Fruit fly (Drosophila melanogaster): Measurements from ENCODE around the gene Dad.

The Dad gene

DNA sequence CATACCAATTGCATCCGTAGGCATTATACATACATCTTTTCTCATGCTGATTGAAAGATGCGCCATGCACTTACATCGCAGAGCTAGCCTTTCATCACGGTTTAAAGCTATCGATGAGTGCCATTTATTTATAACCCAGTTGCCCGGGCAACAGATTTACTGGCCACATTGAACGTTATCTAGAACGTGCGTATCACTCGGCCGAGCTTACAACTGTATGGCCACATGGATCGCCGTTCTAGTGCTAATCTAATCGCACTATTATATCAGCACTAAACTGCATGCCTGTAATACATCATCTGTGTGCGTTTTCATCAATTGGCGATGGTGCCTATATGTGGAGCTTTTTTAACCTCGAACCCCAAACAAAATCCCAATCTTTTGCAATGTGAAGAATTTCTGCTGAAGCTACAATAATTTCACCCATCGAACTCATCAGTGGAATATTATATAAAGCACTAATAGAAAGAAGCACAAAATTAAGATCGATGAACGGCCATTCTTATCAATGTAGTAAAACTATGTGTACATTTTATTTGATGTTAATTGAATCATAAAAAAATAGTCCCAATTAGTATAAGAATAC is 7.1 kb downstream of the Dad start:
- TF ChIP-seq CG8159 (tag; optimal IDR thresholded peaks at IDR 0.05) (no peak), CG14655 (GFP tag; optimal IDR thresholded peaks at IDR 0.05) (no peak), CG10348 (GFP tag; IDR thresholded peaks at IDR 0.05) (no peak), CG17806 (tag; optimal IDR thresholded peaks at IDR 0.05) (no peak), CG4496 (GFP tag; IDR thresholded peaks at IDR 0.05) (no peak), rn (GFP tag; IDR thresholded peaks at IDR 0.05) (no peak), Ets98B (GFP tag; IDR thresholded peaks at IDR 0.05) (no peak), CG8301 (tag; optimal IDR thresholded peaks at IDR 0.05) (no peak), Pif1B (GFP tag; optimal IDR thresholded peaks at IDR 0.05) (no peak), fd96Ca (GFP tag; IDR thresholded peaks at IDR 0.05) (no peak), CG9948 (tag; optimal IDR thresholded peaks at IDR 0.05) (no peak), gl (tag; optimal IDR thresholded peaks at IDR 0.05) (no peak), CG13204 (GFP tag; optimal IDR thresholded peaks at IDR 0.05) (no peak), Snoo (tag; optimal IDR thresholded peaks at IDR 0.05) (no peak), EcR (GFP tag; optimal IDR thresholded peaks at IDR 0.05) (no peak)

DNA sequence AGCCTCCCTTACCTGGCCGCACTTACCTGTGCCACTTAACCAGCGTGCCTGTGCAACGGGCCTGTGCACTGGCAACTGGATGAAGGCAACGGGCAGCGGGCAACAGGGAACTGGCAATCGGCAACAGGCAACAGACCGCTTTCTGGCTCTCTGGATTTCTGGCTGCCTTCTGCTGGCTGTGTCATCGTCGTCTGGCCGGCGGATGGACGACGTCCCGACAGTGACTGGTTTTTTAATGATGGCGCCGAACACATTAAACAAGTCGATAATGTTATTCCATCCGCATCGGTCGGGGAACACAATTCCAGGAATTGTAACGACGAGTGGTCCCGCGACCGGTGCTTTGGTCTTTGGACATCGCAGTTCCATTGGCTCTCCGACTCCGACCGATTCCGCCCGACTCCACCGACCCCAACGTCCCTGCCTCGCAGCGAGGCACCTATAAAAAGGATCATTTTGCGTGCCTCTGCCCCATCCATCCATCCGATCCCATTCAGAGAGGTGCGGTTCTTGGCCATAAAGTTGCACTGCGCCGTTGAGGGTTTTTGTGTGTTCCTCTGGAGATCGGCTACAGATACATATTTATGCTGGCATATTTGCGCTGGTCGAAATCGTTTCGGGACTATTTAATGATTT is 8.0 kb downstream of the Dad start:
- TF ChIP-seq CG8159 (tag; optimal IDR thresholded peaks at IDR 0.05) (no peak), gl (tag; optimal IDR thresholded peaks at IDR 0.05) (no peak), Snoo (tag; optimal IDR thresholded peaks at IDR 0.05) (peak; percentile 51), CG34367 (tag; optimal IDR thresholded peaks at IDR 0.05) (no peak), fd96Ca (GFP tag; IDR thresholded peaks at IDR 0.05) (0 out of 3 replicates have a peak, but pooled peaks have one; percentile 24), CG13204 (GFP tag; optimal IDR thresholded peaks at IDR 0.05) (peak; percentile 92), EcR (GFP tag; optimal IDR thresholded peaks at IDR 0.05) (peak; percentile 78), CG12605 (GFP tag; IDR thresholded peaks at IDR 0.05) (no peak), CG8301 (tag; optimal IDR thresholded peaks at IDR 0.05) (no peak)

DNA sequence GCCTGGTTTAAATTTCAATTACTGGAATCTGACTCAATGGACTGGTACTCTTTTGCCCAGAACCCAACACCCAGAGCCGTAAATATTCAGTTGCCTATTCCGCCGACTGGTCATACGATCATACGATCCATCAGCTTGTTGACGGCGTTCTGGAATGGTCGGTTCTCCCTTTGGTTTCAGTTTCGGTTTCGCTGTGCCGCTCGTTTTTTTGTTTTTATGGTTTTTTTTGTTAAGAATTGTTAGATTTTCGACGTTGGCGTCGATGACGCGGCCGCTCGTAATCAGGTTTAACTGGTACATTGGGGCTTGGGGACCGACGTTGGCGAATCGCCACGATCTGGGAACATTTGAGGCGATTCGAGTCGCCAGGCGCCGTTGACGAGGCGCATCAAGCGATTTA is 8.9 kb downstream of the Dad start:
- TF ChIP-seq CG4496 (GFP tag; IDR thresholded peaks at IDR 0.05) (0 out of 3 replicates have a peak, but pooled peaks have one; percentile 47), rn (GFP tag; IDR thresholded peaks at IDR 0.05) (no peak)

DNA sequence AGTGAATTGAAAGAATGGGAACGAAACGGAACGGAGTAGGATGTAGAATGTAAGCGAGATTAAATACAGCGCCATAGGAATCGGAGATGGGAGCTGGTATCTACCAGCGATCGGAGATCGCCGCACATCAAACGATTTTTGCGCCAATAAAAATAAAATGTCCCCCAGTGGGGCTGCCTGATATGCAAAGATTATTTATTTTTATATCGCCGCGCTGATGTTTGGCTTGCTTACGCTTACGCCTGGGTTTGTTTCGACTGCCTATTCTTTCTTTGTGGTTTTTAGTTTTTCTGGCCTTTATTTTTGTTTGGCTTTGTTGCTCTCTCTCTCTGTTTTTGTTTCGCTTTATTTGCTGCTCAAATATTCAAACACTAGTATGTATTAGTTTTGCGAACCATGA is 10.0 kb downstream of the Dad start:
- TF ChIP-seq Ets98B (GFP tag; IDR thresholded peaks at IDR 0.05) (no peak), fd96Ca (GFP tag; IDR thresholded peaks at IDR 0.05) (no peak), CG4496 (GFP tag; IDR thresholded peaks at IDR 0.05) (0 out of 3 replicates have a peak, but pooled peaks have one; percentile 17)

DNA sequence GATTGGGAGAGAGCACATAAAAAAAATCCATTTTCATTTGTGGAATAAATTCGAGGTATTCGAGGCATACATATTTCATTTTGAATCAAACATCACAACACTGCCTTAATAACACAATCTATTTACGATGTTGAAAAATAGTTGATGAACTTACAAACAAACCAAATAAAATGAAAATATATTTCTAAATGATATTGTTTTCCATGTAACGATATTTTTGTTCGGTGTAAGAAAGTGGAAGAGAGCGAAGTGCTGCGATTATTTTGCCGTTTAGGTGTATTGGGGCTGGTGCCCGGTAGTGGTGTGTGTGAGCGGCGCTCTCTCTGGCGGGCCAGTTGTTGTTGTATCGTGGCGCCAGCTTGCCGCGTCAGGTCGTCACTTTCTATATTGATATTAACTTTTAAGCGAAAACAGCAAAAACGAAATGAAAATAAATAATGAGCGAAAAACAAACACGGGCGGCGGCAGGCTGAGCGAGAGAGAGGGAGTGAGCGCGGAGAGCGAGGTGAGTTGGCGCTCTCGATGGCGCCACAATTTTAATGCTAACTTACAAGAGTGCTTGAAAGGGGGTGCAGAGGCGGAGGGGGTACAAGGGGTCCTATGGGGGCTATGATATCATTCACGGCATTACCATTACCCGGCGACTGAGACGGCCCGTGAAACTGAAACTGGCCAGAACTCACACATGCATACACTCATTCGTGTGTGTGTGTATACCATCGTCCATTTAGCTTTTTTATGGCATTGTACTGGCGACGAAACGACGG is 11.4 kb downstream of the Dad start:
- TF ChIP-seq CG8159 (tag; optimal IDR thresholded peaks at IDR 0.05) (peak; percentile 92), EcR (GFP tag; optimal IDR thresholded peaks at IDR 0.05) (peak; percentile 81), CG34367 (tag; optimal IDR thresholded peaks at IDR 0.05) (peak; percentile 86), CG32121 (GFP tag; IDR thresholded peaks at IDR 0.05) (peak; percentile 88; the same call in 1 of the 2 replicates), Pif1A (GFP tag; optimal IDR thresholded peaks at IDR 0.05) (peak; percentile 94), fd96Ca (GFP tag; IDR thresholded peaks at IDR 0.05) (peak; percentile 71), Snoo (tag; optimal IDR thresholded peaks at IDR 0.05) (peak; percentile 94), CG4496 (GFP tag; IDR thresholded peaks at IDR 0.05) (peak; percentile 87), CG8301 (tag; optimal IDR thresholded peaks at IDR 0.05) (peak; percentile 95), CG15710 (tag; optimal IDR thresholded peaks at IDR 0.05) (peak; percentile 85), rn (GFP tag; IDR thresholded peaks at IDR 0.05) (peak; percentile 51), CG13204 (GFP tag; optimal IDR thresholded peaks at IDR 0.05) (peak; percentile 92), CG12605 (GFP tag; IDR thresholded peaks at IDR 0.05) (peak; percentile 78), D1 (tag; optimal IDR thresholded peaks at IDR 0.05) (peak; percentile 85), Ets98B (GFP tag; IDR thresholded peaks at IDR 0.05) (peak; percentile 89), gl (tag; optimal IDR thresholded peaks at IDR 0.05) (peak; percentile 74), CG17806 (tag; optimal IDR thresholded peaks at IDR 0.05) (peak; percentile 92), CG10348 (GFP tag; IDR thresholded peaks at IDR 0.05) (peak; percentile 35; the same call in 1 of the 2 replicates), CG9948 (tag; optimal IDR thresholded peaks at IDR 0.05) (peak; percentile 94), CG14655 (GFP tag; optimal IDR thresholded peaks at IDR 0.05) (peak; percentile 92), Pif1B (GFP tag; optimal IDR thresholded peaks at IDR 0.05) (peak; percentile 95)

DNA sequence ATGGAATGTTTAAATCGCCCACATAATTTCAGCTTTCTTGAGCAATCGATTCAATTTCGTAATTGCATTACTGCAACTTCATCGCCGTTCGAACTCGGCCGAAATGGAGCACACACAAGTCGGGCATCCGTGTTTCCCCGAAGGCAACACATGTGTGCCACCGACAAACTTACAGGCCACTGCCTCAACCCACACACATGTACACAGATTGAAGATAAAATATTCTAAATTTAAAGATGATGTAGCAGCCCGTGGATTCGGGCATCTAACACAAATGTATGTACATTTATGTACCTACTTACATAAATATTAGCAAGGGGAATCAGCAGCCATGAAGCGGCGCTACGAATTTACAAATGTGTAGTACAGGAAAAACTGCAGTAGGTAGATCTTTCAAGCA is 12.3 kb downstream of the Dad start:
- TF ChIP-seq Pif1B (GFP tag; optimal IDR thresholded peaks at IDR 0.05) (no peak), Ets98B (GFP tag; IDR thresholded peaks at IDR 0.05) (no peak), fd96Ca (GFP tag; IDR thresholded peaks at IDR 0.05) (no peak), Snoo (tag; optimal IDR thresholded peaks at IDR 0.05) (no peak), CG17806 (tag; optimal IDR thresholded peaks at IDR 0.05) (no peak), CG8159 (tag; optimal IDR thresholded peaks at IDR 0.05) (no peak), CG9948 (tag; optimal IDR thresholded peaks at IDR 0.05) (no peak), rn (GFP tag; IDR thresholded peaks at IDR 0.05) (no peak)

Data from whole organism, pupa.